Fruit fly (Drosophila melanogaster) whole organism, adult: Measurements from ENCODE around the gene CG31797.

Experiments
- CG12768 ChIP-seq: fragments of 200-800 bp; sonication (Bioruptor generic); optimal IDR thresholded peaks from 2 replicates; lab custom pipeline; 2017; ENCODE audit warnings: missing biosample characterization, missing genetic modification characterization, mild to moderate bottlenecking, moderate library complexity, missing genetic modification reagents
- CG14711 ChIP-seq: fragments of 200-800 bp; sonication (Bioruptor generic); optimal IDR thresholded peaks from 2 replicates; lab custom pipeline; 2018; ENCODE audit warnings: missing biosample characterization, mild to moderate bottlenecking, missing genetic modification characterization, moderate library complexity
- CG1620 ChIP-seq: fragments of 200-800 bp; sonication (Bioruptor generic); optimal IDR thresholded peaks from 2 replicates; lab custom pipeline; 2016; ENCODE audit warnings: missing biosample characterization, missing genetic modification characterization
- CG33017 ChIP-seq: fragments of 200-800 bp; sonication (Bioruptor generic); optimal IDR thresholded peaks from 2 replicates; lab custom pipeline; 2018; ENCODE audit warnings: missing biosample characterization, mild to moderate bottlenecking, missing genetic modification characterization, moderate library complexity
- Hr96 ChIP-seq: fragments of 200-800 bp; sonication (Bioruptor generic); optimal IDR thresholded peaks from 2 replicates; lab custom pipeline; 2016; ENCODE audit warnings: missing biosample characterization, missing genetic modification characterization
- Mnt ChIP-seq: fragments of 200-800 bp; sonication (Bioruptor generic); optimal IDR thresholded peaks from 2 replicates; lab custom pipeline; 2016; ENCODE audit warnings: missing biosample characterization, mild to moderate bottlenecking, missing genetic modification characterization
- kay ChIP-seq: fragments of 200-800 bp; sonication (Bioruptor generic); peaks from one replicate; lab custom pipeline; 2016; ENCODE audit warnings: missing biosample characterization, missing genetic modification characterization, borderline replicate concordance
- ovo ChIP-seq: fragments of 200-800 bp; sonication (Bioruptor generic); optimal IDR thresholded peaks from 2 replicates; lab custom pipeline; 2016; ENCODE audit warnings: missing biosample characterization, missing genetic modification characterization

dm6 chr2L:19238669-19239068 lies 23.4 kb downstream of the CG31797 start:
- TF ChIP-seq Mnt (GFP tag; lab: Kevin White, UChicago) = no peak
- TF ChIP-seq CG14711 (tag; lab: Kevin White, UChicago) = no peak
- TF ChIP-seq CG1620 (GFP tag; lab: Kevin White, UChicago) = no peak
- TF ChIP-seq kay (GFP tag; lab: Kevin White, UChicago) = no peak
- TF ChIP-seq CG12768 (GFP tag; lab: Kevin White, UChicago) = no peak
- no peak for TF ChIP-seq CG33017 (tag; lab: Kevin White, UChicago)
- no peak for TF ChIP-seq Hr96 (GFP tag; lab: Kevin White, UChicago)
- no peak for TF ChIP-seq ovo (GFP tag; lab: Kevin White, UChicago)
